Fruit fly (Drosophila melanogaster) Kc167 (cell line): ENCODE results near the gene loh.

Source experiments
- Myc ChIP-seq: fragments of >200 bp; optimal IDR thresholded peaks from 2 replicates; lab custom pipeline; 2017; ENCODE audit warnings: missing external identifiers
- Sin3A ChIP-seq: fragments of >200 bp; optimal IDR thresholded peaks from 2 replicates; lab custom pipeline; 2018; ENCODE audit warnings: missing external identifiers
- h ChIP-seq: fragments of >200 bp; optimal IDR thresholded peaks from 3 replicates; lab custom pipeline; 2018; ENCODE audit warnings: missing external identifiers
- insv ChIP-seq: fragments of >200 bp; optimal IDR thresholded peaks from 3 replicates; lab custom pipeline; 2018; ENCODE audit warnings: missing external identifiers
- psq ChIP-seq: fragments of >200 bp; optimal IDR thresholded peaks from 2 replicates; lab custom pipeline; 2017; ENCODE audit warnings: missing external identifiers
- ttk ChIP-seq: sonication (Bioruptor generic); optimal IDR thresholded peaks from 2 replicates; lab custom pipeline; 2017; ENCODE audit warnings: missing external identifiers

The loh gene

DNA sequence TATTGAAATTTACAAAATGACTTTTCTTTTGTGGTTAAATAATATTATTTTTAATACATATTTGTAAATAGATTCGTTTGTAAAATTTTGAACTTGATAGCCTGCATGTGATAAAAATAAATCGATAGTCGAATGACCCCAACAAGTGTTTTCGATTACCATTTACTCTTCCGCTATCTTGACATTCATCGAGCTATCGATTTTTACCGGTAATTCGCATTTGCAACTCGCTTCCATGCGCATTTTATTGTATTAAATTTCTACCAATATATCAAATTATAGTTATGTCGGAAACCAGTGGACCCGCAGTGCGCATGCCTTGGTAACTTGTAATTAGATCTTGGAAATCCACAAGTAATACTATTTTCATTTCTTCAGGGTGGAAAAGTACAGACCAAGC lies 23.4 kb upstream of the loh start, which contains the start of gene RfC3:
Gene RfC3 (plus strand): TSS at position 210 of the 400 bp plus-strand sequence.
- TF ChIP-seq psq (lab: Kevin White, UChicago) (no peak), insv (lab: Kevin White, UChicago) (no peak), h (lab: Kevin White, UChicago) (no peak), Sin3A (lab: Kevin White, UChicago) (no peak)

DNA sequence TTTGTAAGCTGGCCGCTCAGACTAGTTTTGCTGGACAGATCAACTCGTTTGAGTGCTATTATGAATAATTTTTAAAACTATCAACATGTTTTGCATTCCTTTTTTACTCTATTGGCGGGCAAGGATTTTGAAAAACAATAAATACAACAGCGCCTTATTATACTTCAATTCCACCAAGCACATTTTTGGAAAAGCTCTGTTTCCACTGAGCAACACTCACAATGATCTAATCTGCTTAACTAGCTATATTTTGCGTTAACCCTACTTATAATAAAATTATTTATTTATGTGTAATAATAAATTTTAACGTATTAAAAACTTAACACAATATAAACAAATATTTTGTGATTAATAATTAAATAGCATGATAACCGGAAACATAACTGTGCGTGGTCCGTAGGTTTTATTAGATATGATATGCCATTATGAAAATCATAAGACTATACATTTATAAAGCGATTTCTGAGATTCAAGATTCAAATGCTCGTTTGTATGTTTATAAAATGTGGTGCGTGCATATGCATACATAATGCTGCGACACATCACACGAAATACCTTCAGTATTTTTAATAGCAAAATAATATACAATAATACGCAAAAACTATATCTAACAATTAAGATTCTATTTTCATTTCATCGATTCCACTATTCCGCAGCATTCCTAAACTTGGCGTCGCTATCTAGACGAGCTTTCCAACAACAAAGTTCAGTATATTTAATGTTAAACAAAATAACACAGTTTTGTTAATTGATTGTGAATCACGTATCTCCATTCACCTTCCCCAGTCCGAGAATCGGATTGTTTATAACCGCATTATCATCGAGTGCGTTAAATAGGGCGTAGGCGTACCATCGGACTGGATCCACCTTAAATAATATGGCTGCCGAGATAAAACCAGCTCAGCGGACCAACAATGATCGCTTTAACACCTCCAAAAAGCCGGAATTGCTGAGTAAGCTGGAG lies 19.4 kb upstream of the loh start, which contains the start of the genes pie and Wdfy2:
Gene pie (minus strand): TSS at position 138 of the 964 bp plus-strand sequence.
Gene Wdfy2 (plus strand): TSS at position 649 of the 964 bp plus-strand sequence.
- TF ChIP-seq psq (lab: Kevin White, UChicago) (no peak), Sin3A (lab: Kevin White, UChicago) (no peak), ttk (lab: Kevin White, UChicago) (no peak), Myc (lab: Kevin White, UChicago) (no peak), h (lab: Kevin White, UChicago) (no peak), insv (lab: Kevin White, UChicago) (no peak)

DNA sequence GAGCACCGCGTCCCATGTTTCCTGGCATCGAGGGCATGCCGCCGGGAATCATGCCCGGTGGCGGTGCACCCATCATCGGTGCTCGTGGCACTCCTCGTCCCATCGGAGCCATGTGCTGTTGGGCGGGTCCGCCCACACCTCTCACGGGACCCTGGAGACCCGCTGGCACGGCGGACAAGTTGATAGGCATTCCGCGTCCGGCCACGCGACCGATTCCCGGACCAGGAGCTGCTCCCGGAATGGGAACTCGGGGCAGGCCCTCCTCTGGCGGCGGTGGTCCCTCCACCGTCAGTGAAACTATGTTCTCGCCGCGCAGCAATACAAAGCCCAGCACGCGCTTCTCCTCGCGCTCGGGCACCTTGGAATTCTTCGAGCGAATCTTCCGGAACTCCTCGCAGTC lies 16.7 kb upstream of the loh start:
- TF ChIP-seq psq (lab: Kevin White, UChicago) (no peak), ttk (lab: Kevin White, UChicago) (no peak), Sin3A (lab: Kevin White, UChicago) (no peak), insv (lab: Kevin White, UChicago) (no peak), h (lab: Kevin White, UChicago) (no peak), Myc (lab: Kevin White, UChicago) (no peak)

DNA sequence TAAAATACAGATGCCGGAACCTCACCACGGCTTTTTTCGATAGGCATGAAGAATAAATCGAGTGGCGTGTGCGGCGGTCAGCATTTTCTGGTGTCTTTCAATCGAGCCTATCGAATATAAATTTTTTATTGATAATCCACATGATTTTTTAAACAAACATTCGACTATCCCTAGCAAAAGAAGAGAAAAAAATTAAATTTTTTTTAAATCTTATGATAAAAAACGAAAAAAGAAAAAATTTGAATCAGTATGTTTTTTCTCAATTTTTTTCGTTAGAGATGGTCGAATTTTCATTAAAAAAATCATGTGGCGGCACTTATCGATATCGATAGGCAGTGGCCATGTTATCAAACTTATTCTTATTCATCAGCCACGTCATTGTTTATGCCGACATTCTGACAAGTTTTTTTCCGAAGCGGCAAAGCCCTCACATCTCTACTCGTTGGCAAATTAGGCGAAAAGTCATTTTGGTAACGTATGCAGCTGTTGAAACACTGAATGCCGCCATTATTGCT lies 15.7 kb upstream of the loh start, which contains the start of the genes SmB and KdelR:
Gene SmB (minus strand): TSS at position 94 of the 515 bp plus-strand sequence.
Gene KdelR (plus strand): TSS at position 354 of the 515 bp plus-strand sequence.
- TF ChIP-seq Myc (lab: Kevin White, UChicago), result no peak
- TF ChIP-seq Sin3A (lab: Kevin White, UChicago), result no peak
- TF ChIP-seq psq (lab: Kevin White, UChicago), result no peak
- no peak for TF ChIP-seq ttk (lab: Kevin White, UChicago)
- TF ChIP-seq h (lab: Kevin White, UChicago), result no peak
- no peak for TF ChIP-seq insv (lab: Kevin White, UChicago)

DNA sequence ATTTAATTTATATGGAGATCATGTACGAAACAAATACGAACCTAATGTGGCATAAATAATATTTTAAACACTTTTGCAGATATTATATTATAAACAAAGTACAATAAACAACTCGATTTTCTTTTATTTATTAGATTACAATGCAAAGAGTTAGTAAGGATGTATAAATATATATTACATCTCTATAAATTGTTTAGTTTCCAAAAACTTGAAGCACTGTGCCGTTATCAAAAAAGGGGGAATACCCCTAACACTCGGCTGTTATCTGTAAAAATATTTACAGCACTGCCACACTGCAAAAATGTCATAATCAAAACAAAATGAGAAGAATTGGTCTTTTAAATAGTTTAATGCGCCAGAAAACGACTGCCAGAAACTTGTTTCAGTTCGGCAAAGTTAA lies 13.8 kb upstream of the loh start, which contains the start of gene CG5188:
Gene CG5188 (plus strand): TSS at position 302 of the 400 bp plus-strand sequence.
- TF ChIP-seq Myc (lab: Kevin White, UChicago) (no peak), Sin3A (lab: Kevin White, UChicago) (no peak), insv (lab: Kevin White, UChicago) (no peak), h (lab: Kevin White, UChicago) (no peak), ttk (lab: Kevin White, UChicago) (no peak), psq (lab: Kevin White, UChicago) (no peak)

dm6 chr2L:10430802-10431476 lies 11.4 kb upstream of the loh start, which contains the start of the genes Bug22 and TfIIB:
Bug22 (minus strand) TSS chr2L:10430918.
TfIIB (plus strand) TSS chr2L:10431338.
- TF ChIP-seq Myc (lab: Kevin White, UChicago) (no peak), h (lab: Kevin White, UChicago) (no peak), psq (lab: Kevin White, UChicago) (no peak), ttk (lab: Kevin White, UChicago) (no peak), Sin3A (lab: Kevin White, UChicago) (no peak), insv (lab: Kevin White, UChicago) (no peak)

- TF ChIP-seq ttk (lab: Kevin White, UChicago), result no peak
- no peak for TF ChIP-seq psq (lab: Kevin White, UChicago)
- no peak for TF ChIP-seq h (lab: Kevin White, UChicago)
- TF ChIP-seq Sin3A (lab: Kevin White, UChicago), result no peak
- no peak for TF ChIP-seq Myc (lab: Kevin White, UChicago)
- TF ChIP-seq insv (lab: Kevin White, UChicago), result no peak
Observed at dm6 chr2L:10435606-10436160, 6.7 kb upstream of the loh start, which contains the start of the genes TBC1D16 and holn1. TBC1D16 (minus strand) TSS chr2L:10435656. holn1 (plus strand) TSS chr2L:10435995.

- TF ChIP-seq h (lab: Kevin White, UChicago), result no peak
- no peak for TF ChIP-seq psq (lab: Kevin White, UChicago)
- no peak for TF ChIP-seq ttk (lab: Kevin White, UChicago)
- no peak for TF ChIP-seq Sin3A (lab: Kevin White, UChicago)
- TF ChIP-seq Myc (lab: Kevin White, UChicago), result no peak
- no peak for TF ChIP-seq insv (lab: Kevin White, UChicago)
Observed at dm6 chr2L:10437317-10437716, 5.0 kb upstream of the loh start, which contains the start of gene STUB1. STUB1 (plus strand) TSS chr2L:10437548.

DNA sequence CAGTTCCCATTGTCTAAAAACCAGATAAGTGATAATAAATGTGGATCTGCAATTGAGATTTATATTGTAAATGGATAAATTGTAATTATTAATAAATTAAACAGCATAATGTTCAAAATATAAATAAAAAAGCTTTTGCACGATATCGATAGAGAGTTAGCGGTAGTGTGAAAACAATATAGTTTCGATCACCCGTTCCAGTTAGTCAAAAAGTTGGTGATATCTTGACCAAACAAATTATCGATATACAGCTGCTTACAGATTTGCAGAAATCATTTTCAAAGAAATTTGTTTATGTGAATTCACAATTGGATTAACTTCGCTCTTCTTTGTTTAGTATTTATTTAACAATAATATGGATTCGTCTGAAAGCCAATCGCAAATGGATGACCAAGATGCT lies 3.2 kb upstream of the loh start, which contains the start of gene Nse4:
Gene Nse4 (plus strand): TSS at position 267 of the 400 bp plus-strand sequence.
- no peak for TF ChIP-seq ttk (lab: Kevin White, UChicago)
- no peak for TF ChIP-seq Sin3A (lab: Kevin White, UChicago)
- no peak for TF ChIP-seq psq (lab: Kevin White, UChicago)
- no peak for TF ChIP-seq h (lab: Kevin White, UChicago)
- no peak for TF ChIP-seq Myc (lab: Kevin White, UChicago)
- TF ChIP-seq insv (lab: Kevin White, UChicago), result no peak

dm6 chr2L:10452296-10452695 lies 10.0 kb downstream of the loh start, which contains the start of gene ppk10:
ppk10 (minus strand) TSS chr2L:10452396.
- TF ChIP-seq Sin3A (lab: Kevin White, UChicago) (no peak), ttk (lab: Kevin White, UChicago) (no peak), insv (lab: Kevin White, UChicago) (no peak), Myc (lab: Kevin White, UChicago) (no peak), psq (lab: Kevin White, UChicago) (no peak), h (lab: Kevin White, UChicago) (no peak)
